Worm (Caenorhabditis elegans) whole organism, early embryonic: Measurements from ENCODE around the gene sre-56.

ENCODE experiments used
- B0310.2 ChIP-seq: sonication (generic microtip); optimal IDR thresholded peaks from 2 replicates; lab custom pipeline; 2016; ENCODE audit warnings: mild to moderate bottlenecking, missing genetic modification characterization, missing compliant biosample characterization
- aly-1 ChIP-seq: sonication (generic microtip); optimal IDR thresholded peaks from 2 replicates; lab custom pipeline; 2016; ENCODE audit warnings: missing genetic modification characterization, missing compliant biosample characterization
- ama-1 ChIP-seq: fragments of 150-350 bp; optimal IDR thresholded peaks from 2 replicates; lab custom pipeline; 2014
- ceh-13 ChIP-seq: fragments of 200-800 bp; sonication (Bioruptor generic); optimal IDR thresholded peaks from 2 replicates; lab custom pipeline; 2018; ENCODE audit warnings: mild to moderate bottlenecking, missing genetic modification characterization, missing compliant biosample characterization
- ceh-36 ChIP-seq: sonication (generic microtip); optimal IDR thresholded peaks from 2 replicates; lab custom pipeline; 2016; ENCODE audit warnings: missing genetic modification characterization, inconsistent platforms, missing compliant biosample characterization
- ets-7 ChIP-seq: sonication (generic microtip); optimal IDR thresholded peaks from 2 replicates; lab custom pipeline; 2016; ENCODE audit warnings: missing genotype, missing genetic modification characterization, missing compliant biosample characterization
- hmbx-1 ChIP-seq: sonication (generic microtip); optimal IDR thresholded peaks from 2 replicates; lab custom pipeline; 2016; ENCODE audit warnings: mild to moderate bottlenecking, missing genetic modification characterization, missing compliant biosample characterization
- hmg-4 ChIP-seq: fragments of 200-800 bp; sonication (Bioruptor generic); optimal IDR thresholded peaks from 2 replicates; lab custom pipeline; 2018; ENCODE audit warnings: mild to moderate bottlenecking, missing genetic modification characterization, missing compliant biosample characterization
- hnd-1 ChIP-seq: sonication (generic microtip); optimal IDR thresholded peaks from 2 replicates; lab custom pipeline; 2016; ENCODE audit warnings: missing genetic modification characterization, missing compliant biosample characterization
- scrt-1 ChIP-seq: fragments of 200-800 bp; sonication (Bioruptor generic); IDR thresholded peaks from 2 replicates; pipeline ENCODE4 v1.3.6; 2022; ENCODE audit warnings: missing genetic modification characterization, missing compliant biosample characterization
- sea-1 ChIP-seq: fragments of 200-800 bp; sonication (Bioruptor generic); conservative IDR thresholded peaks from 2 replicates; pipeline ENCODE4 v1.3.6; 2022; ENCODE audit warnings: missing genetic modification characterization, missing compliant biosample characterization
- tbx-11 ChIP-seq: fragments of 200-800 bp; sonication (Bioruptor generic); IDR thresholded peaks from 2 replicates; pipeline ENCODE4 v1.3.6; 2022; ENCODE audit warnings: missing genetic modification characterization, missing compliant biosample characterization
- tbx-37 ChIP-seq: fragments of 200-800 bp; sonication (Bioruptor generic); conservative IDR thresholded peaks from 2 replicates; pipeline ENCODE4 v1.3.6; 2022; ENCODE audit warnings: missing genetic modification reagents, missing genetic modification characterization, missing compliant biosample characterization
- tra-4 ChIP-seq: sonication (generic microtip); optimal IDR thresholded peaks from 2 replicates; lab custom pipeline; 2017; ENCODE audit warnings: missing genetic modification characterization, missing compliant biosample characterization

DNA sequence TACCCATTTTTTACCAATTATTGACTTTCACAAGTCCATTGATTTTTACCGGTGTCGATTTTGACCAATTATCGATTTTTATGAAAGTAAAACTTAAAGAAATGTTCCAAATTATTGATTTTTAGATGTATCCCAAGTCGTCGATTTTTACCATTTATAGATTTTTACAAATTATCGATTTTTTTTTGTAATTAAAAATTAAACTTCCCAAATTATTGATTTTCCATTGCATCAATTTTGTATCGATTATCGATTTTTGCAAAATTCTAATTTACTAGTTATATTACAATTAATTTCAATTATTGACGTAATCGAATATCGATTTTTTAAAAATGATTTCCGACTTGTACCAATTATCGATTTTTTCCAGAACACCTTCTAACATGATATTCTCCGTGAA lies 21.1 kb upstream of the sre-56 start, which contains the start of gene sre-50:
- TF ChIP-seq scrt-1 (GFP tag; lab: Robert Waterston, UW) (no peak), ama-1 (no peak), tbx-37 (GFP tag; lab: Robert Waterston, UW) (no peak), hnd-1 (tag; lab: Kevin White, UChicago) (no peak), B0310.2 (tag; lab: Kevin White, UChicago) (no peak), ets-7 (tag; lab: Kevin White, UChicago) (no peak), aly-1 (tag; lab: Kevin White, UChicago) (no peak), ceh-13 (GFP tag; lab: Kevin White, UChicago) (no peak), tra-4 (tag; lab: Kevin White, UChicago) (no peak), sea-1 (GFP tag; lab: Robert Waterston, UW) (no peak), hmbx-1 (no peak), ceh-36 (tag; lab: Kevin White, UChicago) (no peak), hmg-4 (GFP tag; lab: Kevin White, UChicago) (no peak), tbx-11 (GFP tag; lab: Robert Waterston, UW) (no peak)
